Worm (Caenorhabditis elegans): ENCODE results near the gene idpp-8.

idpp-8 gene

DNA sequence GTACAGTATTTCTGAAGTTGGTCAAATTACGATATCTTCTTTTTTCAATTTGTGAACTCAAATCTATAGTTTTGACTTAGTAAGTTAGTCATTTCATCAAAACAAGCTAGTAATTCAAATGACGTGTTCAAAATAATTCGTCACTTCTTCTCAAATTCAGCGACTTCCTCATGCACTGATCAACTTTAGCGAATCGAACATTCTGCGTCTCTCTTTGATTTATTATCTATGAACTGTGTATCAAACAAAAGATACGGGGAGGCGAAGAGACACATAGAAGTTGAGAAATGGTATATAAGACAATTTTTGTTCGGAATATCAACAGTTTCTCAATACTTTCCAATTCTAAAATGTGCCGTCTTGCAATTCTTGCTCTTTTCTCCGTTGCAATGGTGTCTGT, 3.4 kb upstream of the idpp-8 start, which contains the start of gene srlf-34:
Gene srlf-34, plus strand, starts transcription at position 321 of the 400 bp plus-strand sequence.
- no peak for TF ChIP-seq lin-38 (GFP tag; IDR thresholded peaks at IDR 0.05)
- no peak for TF ChIP-seq dmd-6 (GFP tag; IDR thresholded peaks at IDR 0.05)
- TF ChIP-seq madf-5 (GFP tag; IDR thresholded peaks at IDR 0.05), result no peak
- no peak for TF ChIP-seq ztf-7 (tag; optimal IDR thresholded peaks at IDR 0.05)
- no peak for TF ChIP-seq rbr-2 (tag; optimal IDR thresholded peaks at IDR 0.05)
- TF ChIP-seq R02D3.7 (tag; optimal IDR thresholded peaks at IDR 0.05), result no peak
- TF ChIP-seq madf-9 (GFP tag; conservative IDR thresholded peaks at IDR 0.05), result no peak
- TF ChIP-seq unc-130 (GFP tag; optimal IDR thresholded peaks at IDR 0.05), result no peak
- no peak for TF ChIP-seq F37D6.2 (tag; optimal IDR thresholded peaks at IDR 0.05)
- no peak for TF ChIP-seq fkh-10 (GFP tag; optimal IDR thresholded peaks at IDR 0.05)

DNA sequence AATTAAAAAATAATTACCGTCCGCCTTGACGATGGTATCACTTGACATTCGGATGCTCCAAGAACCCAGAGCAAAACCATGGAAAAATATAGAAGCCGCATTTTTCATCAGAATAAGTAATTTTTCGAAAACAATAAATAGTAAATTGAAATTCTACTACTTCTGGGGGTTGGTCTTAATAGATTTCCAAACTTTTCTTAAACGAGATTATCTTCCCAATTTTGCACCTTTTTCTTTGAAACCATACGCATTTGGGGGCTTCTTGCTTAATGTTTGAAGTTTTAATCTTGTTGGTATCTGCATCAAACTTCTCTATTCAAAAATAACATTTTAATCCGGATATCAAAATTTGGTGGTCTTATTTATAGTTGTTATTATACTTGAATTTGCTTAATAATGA, 767 bp downstream of the idpp-8 start, which contains the start of gene gcy-5:
Gene gcy-5, minus strand, starts transcription at position 101 of the 400 bp plus-strand sequence.
- no peak for TF ChIP-seq Y105C5A.15 (GFP tag; IDR thresholded peaks at IDR 0.05)
- TF ChIP-seq duxl-1 (tag; optimal IDR thresholded peaks at IDR 0.05; ENCODE audit: poor library complexity), result no peak
- TF ChIP-seq pqm-1 (tag; optimal IDR thresholded peaks at IDR 0.05), result no peak
- TF ChIP-seq T26A8.4 (GFP tag; IDR thresholded peaks at IDR 0.05), result no peak
- no peak for TF ChIP-seq unc-130 (GFP tag; optimal IDR thresholded peaks at IDR 0.05)
- TF ChIP-seq gei-8 (GFP tag; optimal IDR thresholded peaks at IDR 0.05), result no peak
- TF ChIP-seq set-16 (GFP tag; IDR thresholded peaks at IDR 0.05), result no peak
- no peak for TF ChIP-seq fkh-10 (GFP tag; optimal IDR thresholded peaks at IDR 0.05)
- no peak for TF ChIP-seq fos-1 (tag; optimal IDR thresholded peaks at IDR 0.05)
- TF ChIP-seq lin-29 (GFP tag; IDR thresholded peaks at IDR 0.05), result no peak
- no peak for TF ChIP-seq snpc-4 (tag; optimal IDR thresholded peaks at IDR 0.05)
- no peak for TF ChIP-seq dve-1 (tag; optimal IDR thresholded peaks at IDR 0.05; ENCODE audit: insufficient read depth)
- TF ChIP-seq php-3 (GFP tag; IDR thresholded peaks at IDR 0.05), result no peak
- TF ChIP-seq aha-1 (tag), result no peak
- no peak for TF ChIP-seq Y48G9A.11 (GFP tag; IDR thresholded peaks at IDR 0.05)
- TF ChIP-seq lin-39 (tag; optimal IDR thresholded peaks at IDR 0.05), result no peak
- no peak for TF ChIP-seq dmd-8 (GFP tag; IDR thresholded peaks at IDR 0.05)
- TF ChIP-seq dmd-6 (GFP tag; IDR thresholded peaks at IDR 0.05), result no peak
- no peak for TF ChIP-seq zip-11 (GFP tag; IDR thresholded peaks at IDR 0.05)
- TF ChIP-seq ceh-28 (tag; optimal IDR thresholded peaks at IDR 0.05), result no peak

DNA sequence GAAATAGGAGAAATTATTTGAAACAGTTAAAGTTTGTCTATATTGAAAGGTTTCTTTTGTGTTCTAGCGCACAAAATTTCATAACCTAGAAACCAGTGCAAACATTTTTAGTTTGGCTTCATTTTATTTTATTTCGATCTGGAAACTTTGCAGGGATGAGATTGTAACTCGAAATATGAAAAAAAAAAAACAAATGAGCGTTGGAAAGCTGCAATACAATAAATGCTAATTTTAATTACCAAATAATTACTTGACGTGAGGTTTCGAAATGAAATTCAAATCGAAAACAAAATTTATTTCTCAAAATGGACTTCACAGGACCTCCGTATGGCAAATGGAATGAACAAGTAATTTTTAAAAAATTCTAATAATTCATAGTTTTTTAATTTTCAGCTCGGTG, 1.7 kb downstream of the idpp-8 start, which contains the start of gene M02G9.4:
Gene M02G9.4, plus strand, starts transcription at position 301 of the 400 bp plus-strand sequence.
- no peak for TF ChIP-seq egl-27 (tag; optimal IDR thresholded peaks at IDR 0.05)
- TF ChIP-seq ztf-7 (tag; optimal IDR thresholded peaks at IDR 0.05), result no peak
- TF ChIP-seq ceh-20 (GFP tag; IDR thresholded peaks at IDR 0.05), result no peak
- TF ChIP-seq nhr-42 (GFP tag; IDR thresholded peaks at IDR 0.05), result no peak
- no peak for TF ChIP-seq F37D6.2 (tag; optimal IDR thresholded peaks at IDR 0.05)
- TF ChIP-seq lim-7 (GFP tag; IDR thresholded peaks at IDR 0.05), result no peak
- TF ChIP-seq arid-1 (GFP tag; conservative IDR thresholded peaks at IDR 0.05), result no peak
- TF ChIP-seq lin-38 (GFP tag; IDR thresholded peaks at IDR 0.05), result no peak
- TF ChIP-seq snpc-1.2 (GFP tag; IDR thresholded peaks at IDR 0.05), result no peak
- no peak for TF ChIP-seq lin-13 (GFP tag; optimal IDR thresholded peaks at IDR 0.05)
- TF ChIP-seq nhr-6 (tag; optimal IDR thresholded peaks at IDR 0.05), result no peak
- no peak for TF ChIP-seq nhr-25 (tag; optimal IDR thresholded peaks at IDR 0.05; ENCODE audit: borderline replicate concordance, insufficient read depth)
- no peak for TF ChIP-seq dmd-6 (GFP tag; IDR thresholded peaks at IDR 0.05)
- TF ChIP-seq ZK337.2 (GFP tag; IDR thresholded peaks at IDR 0.05), result no peak
- no peak for TF ChIP-seq aly-2 (tag; optimal IDR thresholded peaks at IDR 0.05)
